Worm (Caenorhabditis elegans) whole organism, midembryonic: ENCODE data around the gene rmh-2.

Experiments used
- T22C8.4 ChIP-seq: fragments of 200-800 bp; sonication (Bioruptor generic); IDR thresholded peaks from 2 replicates; pipeline ENCODE4 v1.3.6; 2022; ENCODE audit warnings: missing genetic modification characterization, missing compliant biosample characterization
- cog-1 ChIP-seq: sonication (generic microtip); optimal IDR thresholded peaks from 2 replicates; lab custom pipeline; 2016; ENCODE audit warnings: missing genetic modification characterization, missing compliant biosample characterization
- flt-1 ChIP-seq: fragments of 200-800 bp; sonication (Bioruptor generic); IDR thresholded peaks from 2 replicates; pipeline ENCODE4 v1.3.6; 2022; ENCODE audit warnings: missing genetic modification characterization, missing compliant biosample characterization
- med-1 ChIP-seq: sonication (generic microtip); optimal IDR thresholded peaks from 2 replicates; lab custom pipeline; 2017; ENCODE audit warnings: missing genetic modification characterization, mild to moderate bottlenecking, missing compliant biosample characterization, antibody characterized with exemption, missing genetic modification reagents; ENCODE audit not compliant: insufficient read depth
- ref-1 ChIP-seq: fragments of 200-800 bp; sonication (Bioruptor generic); conservative IDR thresholded peaks from 2 replicates; pipeline ENCODE4 v1.3.6; 2022; ENCODE audit warnings: missing genetic modification reagents, missing genetic modification characterization, missing compliant biosample characterization
- ztf-29 ChIP-seq: fragments of 200-800 bp; sonication (Bioruptor generic); IDR thresholded peaks from 2 replicates; pipeline ENCODE4 v1.3.6; 2022; ENCODE audit warnings: missing genetic modification reagents, missing genetic modification characterization, missing compliant biosample characterization

DNA sequence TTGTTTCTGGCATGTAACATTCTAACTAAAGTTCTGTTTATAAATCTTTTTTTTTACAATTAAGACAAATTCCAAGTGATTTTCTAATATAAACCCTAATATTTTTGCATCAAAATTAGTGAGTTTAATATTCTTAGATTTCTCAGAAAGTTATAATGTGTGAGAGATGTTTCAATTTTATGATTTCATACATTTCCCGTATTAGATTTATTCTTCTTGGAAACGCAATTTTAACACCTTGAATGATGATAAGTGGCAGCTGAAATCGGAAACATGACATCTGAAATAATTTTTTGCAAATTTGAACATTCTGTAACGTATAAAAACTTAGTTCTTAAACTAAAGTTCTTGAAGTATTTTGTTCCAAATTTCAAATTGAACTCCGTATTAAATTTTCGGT lies 29.5 kb downstream of the rmh-2 start:
- no peak for TF ChIP-seq T22C8.4 (GFP tag; lab: Robert Waterston, UW)
- TF ChIP-seq ref-1, result no peak
- TF ChIP-seq cog-1, result no peak
- TF ChIP-seq flt-1 (GFP tag; lab: Robert Waterston, UW), result no peak
- TF ChIP-seq ztf-29 (GFP tag; lab: Robert Waterston, UW), result no peak
- no peak for TF ChIP-seq med-1 (GFP tag; lab: Kevin White, UChicago)
